Fruit fly (Drosophila melanogaster) whole organism, embryonic: ENCODE results near the gene Psn.

Source experiments
- Asciz ChIP-seq: fragments of 200-800 bp; sonication (Bioruptor generic); optimal IDR thresholded peaks from 2 replicates; lab custom pipeline; 2017; ENCODE audit warnings: missing biosample characterization, mild to moderate bottlenecking, missing genetic modification characterization, missing genetic modification reagents
- Atf-2 ChIP-seq: fragments of 200-800 bp; sonication (Bioruptor generic); optimal IDR thresholded peaks from 2 replicates; lab custom pipeline; 2016; ENCODE audit warnings: missing biosample characterization, missing genetic modification characterization
- BtbVII ChIP-seq: fragments of 200-800 bp; sonication (Bioruptor generic); optimal IDR thresholded peaks from 3 replicates; lab custom pipeline; 2017; ENCODE audit warnings: missing biosample characterization, mild to moderate bottlenecking, missing genetic modification characterization
- CG10321 ChIP-seq: fragments of 200-800 bp; sonication (Bioruptor generic); IDR thresholded peaks from 2 replicates; pipeline ENCODE4 v1.3.6; 2022; ENCODE audit warnings: missing biosample characterization, missing genetic modification characterization
- CG10543 ChIP-seq: fragments of 200-800 bp; sonication (Bioruptor generic); optimal IDR thresholded peaks from 3 replicates; lab custom pipeline; 2017; ENCODE audit warnings: missing biosample characterization, mild to moderate bottlenecking, missing genetic modification characterization, moderate library complexity
- CG11247 ChIP-seq: fragments of 200-800 bp; sonication (Bioruptor generic); IDR thresholded peaks from 2 replicates; pipeline ENCODE4 v1.3.6; 2022; ENCODE audit warnings: missing biosample characterization, missing genetic modification characterization
- CG11504 ChIP-seq: fragments of 200-800 bp; sonication (Bioruptor generic); optimal IDR thresholded peaks from 3 replicates; lab custom pipeline; 2019; ENCODE audit warnings: missing biosample characterization, mild to moderate bottlenecking, missing genetic modification characterization, moderate library complexity
- CG11696 ChIP-seq: fragments of 200-800 bp; sonication (Bioruptor generic); IDR thresholded peaks from 2 replicates; pipeline ENCODE4 v1.3.6; 2022; ENCODE audit warnings: missing biosample characterization, missing genetic modification characterization
- CG12155 ChIP-seq: fragments of 200-800 bp; sonication (Bioruptor generic); optimal IDR thresholded peaks from 3 replicates; lab custom pipeline; 2016; ENCODE audit warnings: missing biosample characterization, missing genetic modification characterization
- CG13624 ChIP-seq: fragments of 200-800 bp; sonication (Bioruptor generic); optimal IDR thresholded peaks from 2 replicates; lab custom pipeline; 2016; ENCODE audit warnings: missing biosample characterization, missing genetic modification characterization
- CG13894 ChIP-seq: fragments of 200-800 bp; sonication (Bioruptor generic); optimal IDR thresholded peaks from 3 replicates; lab custom pipeline; 2018; ENCODE audit warnings: missing biosample characterization, mild to moderate bottlenecking, missing genetic modification characterization, moderate library complexity
- CG18619 ChIP-seq: fragments of 200-800 bp; sonication (Bioruptor generic); optimal IDR thresholded peaks from 3 replicates; lab custom pipeline; 2017; ENCODE audit warnings: missing biosample characterization, mild to moderate bottlenecking, missing genetic modification characterization
- CG18764 ChIP-seq: fragments of 200-800 bp; sonication (Bioruptor generic); optimal IDR thresholded peaks from 3 replicates; lab custom pipeline; 2016; ENCODE audit warnings: missing biosample characterization, missing genetic modification characterization
- CG2678 ChIP-seq: fragments of 200-800 bp; sonication (Bioruptor generic); optimal IDR thresholded peaks from 3 replicates; lab custom pipeline; 2019; ENCODE audit warnings: missing biosample characterization, mild to moderate bottlenecking, missing genetic modification characterization, moderate library complexity
- CG30403 ChIP-seq: fragments of 200-800 bp; sonication (Bioruptor generic); optimal IDR thresholded peaks from 3 replicates; lab custom pipeline; 2016; ENCODE audit warnings: missing biosample characterization, missing genetic modification characterization
- CG3065 ChIP-seq: fragments of 200-800 bp; sonication (Bioruptor generic); optimal IDR thresholded peaks from 2 replicates; lab custom pipeline; 2016; ENCODE audit warnings: missing biosample characterization, missing genetic modification characterization
- CG32767 ChIP-seq: fragments of 200-800 bp; sonication (Bioruptor generic); IDR thresholded peaks from 2 replicates; pipeline ENCODE4 v1.3.6; 2022; ENCODE audit warnings: missing biosample characterization, missing genetic modification characterization
- CG3726 ChIP-seq: fragments of 200-800 bp; sonication (Bioruptor generic); IDR thresholded peaks from 3 replicates; pipeline ENCODE4, ENCODE4 v1.3.6; 2022; ENCODE audit warnings: missing biosample characterization, missing genetic modification characterization
- CG5245 ChIP-seq: fragments of 200-800 bp; sonication (Bioruptor generic); optimal IDR thresholded peaks from 3 replicates; lab custom pipeline; 2016; ENCODE audit warnings: missing biosample characterization, missing genetic modification characterization
- CG7786 ChIP-seq: fragments of 200-800 bp; sonication (Bioruptor generic); optimal IDR thresholded peaks from 2 replicates; lab custom pipeline; 2016; ENCODE audit warnings: missing biosample characterization, missing genetic modification characterization
- CG8388 ChIP-seq: fragments of 200-800 bp; sonication (Bioruptor generic); optimal IDR thresholded peaks from 2 replicates; lab custom pipeline; 2019; ENCODE audit warnings: missing biosample characterization, mild to moderate bottlenecking, missing genetic modification characterization, moderate library complexity
- CG8765 ChIP-seq: fragments of 200-800 bp; sonication (Bioruptor generic); IDR thresholded peaks from 2 replicates; pipeline ENCODE4 v1.3.6; 2022; ENCODE audit warnings: missing biosample characterization, missing genetic modification characterization
- Chrac-16 ChIP-seq: fragments of 200-800 bp; sonication (Bioruptor generic); optimal IDR thresholded peaks from 3 replicates; lab custom pipeline; 2016; ENCODE audit warnings: missing biosample characterization, missing genetic modification characterization
- Mes4 ChIP-seq: fragments of 200-800 bp; sonication (Bioruptor generic); optimal IDR thresholded peaks from 2 replicates; lab custom pipeline; 2016; ENCODE audit warnings: missing biosample characterization, missing genetic modification characterization
- PHDP ChIP-seq: fragments of 200-800 bp; sonication (Bioruptor generic); optimal IDR thresholded peaks from 3 replicates; lab custom pipeline; 2018; ENCODE audit warnings: missing biosample characterization, mild to moderate bottlenecking, missing genetic modification characterization, moderate library complexity
- Pdp1 ChIP-seq, 2 experiments: fragments of 200-800 bp; sonication (Bioruptor generic); optimal IDR thresholded peaks; 3 replicates each; lab custom pipeline; 2016; ENCODE audit warnings: missing biosample characterization in 2 of 2, missing genetic modification characterization in 2 of 2, mild to moderate bottlenecking in 1 of 2, moderate library complexity in 1 of 2
- Six4 ChIP-seq: fragments of 200-800 bp; sonication (Bioruptor generic); optimal IDR thresholded peaks from 2 replicates; lab custom pipeline; 2016; ENCODE audit warnings: missing biosample characterization, missing genetic modification characterization
- Ssrp ChIP-seq: fragments of 200-800 bp; sonication (Bioruptor generic); optimal IDR thresholded peaks from 2 replicates; lab custom pipeline; 2018; ENCODE audit warnings: missing biosample characterization, mild to moderate bottlenecking, missing genetic modification characterization, moderate library complexity
- YL-1 ChIP-seq: fragments of 200-800 bp; sonication (Bioruptor generic); optimal IDR thresholded peaks from 3 replicates; lab custom pipeline; 2017; ENCODE audit warnings: missing biosample characterization, mild to moderate bottlenecking, missing genetic modification characterization
- cato ChIP-seq: fragments of 200-800 bp; sonication (Bioruptor generic); optimal IDR thresholded peaks from 2 replicates; lab custom pipeline; 2016; ENCODE audit warnings: missing biosample characterization, missing genetic modification characterization, borderline replicate concordance
- corto ChIP-seq: fragments of 200-800 bp; sonication (Bioruptor generic); optimal IDR thresholded peaks from 2 replicates; lab custom pipeline; 2016; ENCODE audit warnings: missing biosample characterization, mild to moderate bottlenecking, missing genetic modification characterization, moderate library complexity
- crol ChIP-seq: fragments of 200-800 bp; sonication (Bioruptor generic); IDR thresholded peaks from 2 replicates; pipeline ENCODE4 v1.3.6; 2022; ENCODE audit warnings: missing biosample characterization, missing genetic modification characterization
- dimm ChIP-seq: fragments of 200-800 bp; sonication (Bioruptor generic); IDR thresholded peaks from 2 replicates; pipeline ENCODE4 v1.3.6; 2022; ENCODE audit warnings: missing biosample characterization, missing genetic modification characterization
- dpn ChIP-seq, 2 experiments: fragments of 200-800 bp; sonication (Bioruptor generic); optimal IDR thresholded peaks; 3 replicates each; lab custom pipeline; 2016; ENCODE audit warnings: missing biosample characterization in 2 of 2, missing genetic modification characterization in 2 of 2
- fd102C ChIP-seq: fragments of 200-800 bp; sonication (Bioruptor generic); optimal IDR thresholded peaks from 2 replicates; lab custom pipeline; 2018; ENCODE audit warnings: missing biosample characterization, mild to moderate bottlenecking, missing genetic modification characterization, moderate library complexity
- fd3F ChIP-seq: fragments of 200-800 bp; sonication (Bioruptor generic); optimal IDR thresholded peaks from 2 replicates; lab custom pipeline; 2018; ENCODE audit warnings: missing biosample characterization, mild to moderate bottlenecking, missing genetic modification characterization, moderate library complexity
- ftz-f1 ChIP-seq: fragments of 200-800 bp; sonication (Bioruptor generic); optimal IDR thresholded peaks from 2 replicates; lab custom pipeline; 2016; ENCODE audit warnings: missing biosample characterization, missing genetic modification characterization
- gfzf ChIP-seq: fragments of 200-800 bp; sonication (Bioruptor generic); optimal IDR thresholded peaks from 2 replicates; lab custom pipeline; 2016; ENCODE audit warnings: missing biosample characterization, mild to moderate bottlenecking, missing genetic modification characterization, moderate library complexity
- ham ChIP-seq: fragments of 200-800 bp; sonication (Bioruptor generic); IDR thresholded peaks from 2 replicates; pipeline ENCODE4 v1.3.6; 2022; ENCODE audit warnings: missing biosample characterization, missing genetic modification characterization
- her ChIP-seq: fragments of 200-800 bp; sonication (Bioruptor generic); optimal IDR thresholded peaks from 2 replicates; lab custom pipeline; 2016; ENCODE audit warnings: missing biosample characterization, missing genetic modification characterization
- hth ChIP-seq: fragments of >200 bp; optimal IDR thresholded peaks from 2 replicates; lab custom pipeline; 2017; ENCODE audit warnings: inconsistent platforms
- ind ChIP-seq: fragments of 200-800 bp; sonication (Bioruptor generic); optimal IDR thresholded peaks from 3 replicates; lab custom pipeline; 2016; ENCODE audit warnings: missing biosample characterization, missing genetic modification characterization
- insv ChIP-seq, 2 experiments: fragments of 200-800 bp; sonication (Bioruptor generic); optimal IDR thresholded peaks; 3 replicates each; lab custom pipeline; 2016 to 2018; ENCODE audit warnings: missing biosample characterization in 2 of 2, missing genetic modification characterization in 2 of 2
- pho ChIP-seq: fragments of 200-800 bp; sonication (Bioruptor generic); optimal IDR thresholded peaks from 2 replicates; lab custom pipeline; 2016; ENCODE audit warnings: missing biosample characterization, missing genetic modification characterization
- row ChIP-seq: fragments of 200-800 bp; sonication (Bioruptor generic); IDR thresholded peaks from 3 replicates; pipeline ENCODE4 v1.3.6; 2022; ENCODE audit warnings: missing biosample characterization, missing genetic modification characterization
- scrt ChIP-seq: fragments of 200-800 bp; sonication (Bioruptor generic); optimal IDR thresholded peaks from 2 replicates; lab custom pipeline; 2018; ENCODE audit warnings: missing biosample characterization, mild to moderate bottlenecking, missing genetic modification characterization, moderate library complexity
- ssp ChIP-seq: fragments of 200-800 bp; sonication (Bioruptor generic); IDR thresholded peaks from 2 replicates; pipeline ENCODE4 v1.3.6; 2022; ENCODE audit warnings: missing biosample characterization, missing genetic modification characterization
- tgo ChIP-seq: fragments of 200-800 bp; sonication (Bioruptor generic); IDR thresholded peaks from 3 replicates; pipeline ENCODE4 v1.3.6; 2022; ENCODE audit warnings: missing biosample characterization, missing genetic modification characterization
- unc-4 ChIP-seq: fragments of 200-800 bp; sonication (Bioruptor generic); IDR thresholded peaks from 2 replicates; pipeline ENCODE4 v1.3.6; 2022; ENCODE audit warnings: missing biosample characterization, missing genetic modification characterization; ENCODE audit not compliant: partially characterized antibody
- vvl ChIP-seq: fragments of 200-800 bp; sonication (Bioruptor generic); IDR thresholded peaks from 2 replicates; pipeline ENCODE4 v1.3.6; 2022; ENCODE audit warnings: missing biosample characterization, missing genetic modification characterization

The Psn gene

dm6 chr3L:20399550-20400109 is 32.6 kb upstream of the Psn start (continued):
- peak; percentile 83 for TF ChIP-seq corto
- peak; percentile 95 for TF ChIP-seq CG2678 (tag; lab: Kevin White, UChicago)
- TF ChIP-seq CG3065 = peak; percentile 77
- TF ChIP-seq her (GFP tag; lab: Kevin White, UChicago) = peak; percentile 77
- peak; percentile 89 for TF ChIP-seq CG18619 (GFP tag; lab: Kevin White, UChicago)
- peak; percentile 83 for TF ChIP-seq Ssrp
- peak; percentile 79 for TF ChIP-seq CG13894 (tag; lab: Kevin White, UChicago)
- peak; percentile 88 for TF ChIP-seq ind
- peak; percentile 85 for TF ChIP-seq tgo (GFP tag; lab: Robert Waterston, UW)
- TF ChIP-seq Chrac-16 (GFP tag; lab: Kevin White, UChicago) = peak; percentile 84
- peak; percentile 90 for TF ChIP-seq vvl (GFP tag; lab: Robert Waterston, UW)
- peak; percentile 80 for TF ChIP-seq Six4 (GFP tag; lab: Kevin White, UChicago)
- TF ChIP-seq unc-4 (GFP tag; lab: Robert Waterston, UW) = no peak
- no peak for TF ChIP-seq crol
- peak; percentile 95 for TF ChIP-seq CG11696 (GFP tag; lab: Robert Waterston, UW)
- TF ChIP-seq ham = peak; percentile 52; the same call in 1 of the 2 replicates
- peak; percentile 58 for TF ChIP-seq cato
- peak; percentile 77 for TF ChIP-seq CG11247 (GFP tag; lab: Robert Waterston, UW)
- TF ChIP-seq CG11504 (tag; lab: Kevin White, UChicago) = peak; percentile 91
- TF ChIP-seq CG30403 (GFP tag; lab: Kevin White, UChicago) = peak; percentile 92
- peak; percentile 73 for TF ChIP-seq scrt (GFP tag; lab: Kevin White, UChicago)
- peak; percentile 54; the same call in 1 of the 2 replicates for TF ChIP-seq CG10321 (GFP tag; lab: Robert Waterston, UW)
- TF ChIP-seq pho (GFP tag; lab: Kevin White, UChicago) = peak; percentile 87
- TF ChIP-seq CG32767 (GFP tag; lab: Robert Waterston, UW) = peak; percentile 77
- peak; percentile 94 for TF ChIP-seq row (GFP tag; lab: Robert Waterston, UW)
- no peak for TF ChIP-seq ftz-f1 (GFP tag; lab: Kevin White, UChicago)
- peak in 1 of 2 experiments; percentile 57 for TF ChIP-seq insv (GFP tag; optimal IDR thresholded peaks at IDR 0.05; lab: Kevin White, UChicago)
- peak; percentile 84 to 88 for TF ChIP-seq dpn (GFP tag; optimal IDR thresholded peaks at IDR 0.05; lab: Kevin White, UChicago)
- TF ChIP-seq PHDP = peak; percentile 92
- peak; percentile 79 for TF ChIP-seq CG18764 (GFP tag; lab: Kevin White, UChicago)
- peak; percentile 62 for TF ChIP-seq Mes4 (GFP tag; lab: Kevin White, UChicago)
- no peak for TF ChIP-seq hth (lab: Kevin White, UChicago)
- peak; percentile 91 for TF ChIP-seq CG7786 (GFP tag; lab: Kevin White, UChicago)
- peak; percentile 78 for TF ChIP-seq BtbVII (GFP tag; lab: Kevin White, UChicago)
- TF ChIP-seq Asciz (GFP tag; lab: Kevin White, UChicago) = peak; percentile 88
- no peak for TF ChIP-seq fd102C (GFP tag; lab: Kevin White, UChicago)
- TF ChIP-seq CG8765 (GFP tag; lab: Robert Waterston, UW) = peak; percentile 71; the same call in 1 of the 2 replicates
- 0 out of 2 replicates have a peak, but pooled peaks have one; percentile 35 for TF ChIP-seq dimm (GFP tag; lab: Robert Waterston, UW)
- peak; percentile 70 for TF ChIP-seq ssp (GFP tag; lab: Robert Waterston, UW)
- TF ChIP-seq gfzf (GFP tag; lab: Kevin White, UChicago) = no peak
- TF ChIP-seq CG5245 (GFP tag; lab: Kevin White, UChicago) = peak; percentile 72
- TF ChIP-seq CG10543 (GFP tag; lab: Kevin White, UChicago) = peak; percentile 92
- TF ChIP-seq Atf-2 (GFP tag; lab: Kevin White, UChicago) = peak; percentile 81
- peak; percentile 81 to 88 for TF ChIP-seq Pdp1 (GFP tag; optimal IDR thresholded peaks at IDR 0.05; lab: Kevin White, UChicago)
- peak; percentile 77 for TF ChIP-seq CG13624 (GFP tag; lab: Kevin White, UChicago)
- peak; percentile 82 for TF ChIP-seq CG8388 (GFP tag; lab: Kevin White, UChicago)
- peak; percentile 47 for TF ChIP-seq YL-1 (GFP tag; lab: Kevin White, UChicago)
- peak; percentile 85 for TF ChIP-seq fd3F (GFP tag; lab: Kevin White, UChicago)
- peak; percentile 68; the same call in 1 of the 3 replicates for TF ChIP-seq CG3726 (GFP tag; lab: Robert Waterston, UW)
- peak; percentile 85 for TF ChIP-seq CG12155 (GFP tag; lab: Kevin White, UChicago)
